Fruit fly (Drosophila melanogaster) whole organism, prepupa: ENCODE measurements around the gene CG4701.

Experiments used
- CG32006 ChIP-seq: fragments of 200-800 bp; sonication (Bioruptor generic); optimal IDR thresholded peaks from 3 replicates; lab custom pipeline; 2017; ENCODE audit warnings: missing biosample characterization, mild to moderate bottlenecking, missing genetic modification characterization
- Eip78C ChIP-seq: fragments of 200-800 bp; sonication (Bioruptor generic); peaks from one replicate; lab custom pipeline; 2016; ENCODE audit warnings: missing biosample characterization, missing genetic modification characterization
- Met ChIP-seq: fragments of 200-800 bp; sonication (Bioruptor generic); optimal IDR thresholded peaks from 3 replicates; lab custom pipeline; 2016; ENCODE audit warnings: missing biosample characterization, missing genetic modification characterization
- OdsH ChIP-seq: fragments of 200-800 bp; sonication (Bioruptor generic); optimal IDR thresholded peaks from 3 replicates; lab custom pipeline; 2016; ENCODE audit warnings: missing biosample characterization, missing genetic modification characterization
- Sox102F ChIP-seq: fragments of 200-800 bp; sonication (Bioruptor generic); optimal IDR thresholded peaks from 2 replicates; lab custom pipeline; 2016; ENCODE audit warnings: missing biosample characterization, mild to moderate bottlenecking, missing genetic modification characterization
- esn ChIP-seq: fragments of 200-800 bp; sonication (Bioruptor generic); optimal IDR thresholded peaks from 2 replicates; lab custom pipeline; 2016; ENCODE audit warnings: missing biosample characterization, mild to moderate bottlenecking, missing genetic modification characterization, moderate library complexity
- fd85E ChIP-seq: fragments of 200-800 bp; sonication (Bioruptor generic); optimal IDR thresholded peaks from 3 replicates; lab custom pipeline; 2016; ENCODE audit warnings: missing biosample characterization, missing genetic modification characterization
- salr ChIP-seq, 2 experiments: fragments of 200-800 bp; sonication (Bioruptor generic); optimal IDR thresholded peaks; 3 replicates each; lab custom pipeline; 2016 to 2018; ENCODE audit warnings: missing biosample characterization in 2 of 2, missing genetic modification characterization in 2 of 2, mild to moderate bottlenecking in 1 of 2

dm6 chr2L:14746068-14746467, 19.6 kb upstream of the CG4701 start:
- TF ChIP-seq Sox102F, result no peak
- TF ChIP-seq fd85E (GFP tag; lab: Kevin White, UChicago), result no peak
- no peak for TF ChIP-seq esn
- TF ChIP-seq Eip78C (GFP tag; lab: Kevin White, UChicago), result no peak
- TF ChIP-seq CG32006 (GFP tag; lab: Kevin White, UChicago), result no peak
- no peak for TF ChIP-seq Met (GFP tag; lab: Kevin White, UChicago)
- no peak for TF ChIP-seq OdsH (GFP tag; lab: Kevin White, UChicago)
- no peak for TF ChIP-seq salr (GFP tag; optimal IDR thresholded peaks at IDR 0.05; lab: Kevin White, UChicago)
